Worm (Caenorhabditis elegans) whole organism, early embryonic: ENCODE data around the gene cyp-14A3.

Experiments
- B0310.2 ChIP-seq: sonication (generic microtip); optimal IDR thresholded peaks from 2 replicates; lab custom pipeline; 2016; ENCODE audit warnings: mild to moderate bottlenecking, missing genetic modification characterization, missing compliant biosample characterization
- ceh-36 ChIP-seq: sonication (generic microtip); optimal IDR thresholded peaks from 2 replicates; lab custom pipeline; 2016; ENCODE audit warnings: missing genetic modification characterization, inconsistent platforms, missing compliant biosample characterization
- hmg-4 ChIP-seq: fragments of 200-800 bp; sonication (Bioruptor generic); optimal IDR thresholded peaks from 2 replicates; lab custom pipeline; 2018; ENCODE audit warnings: mild to moderate bottlenecking, missing genetic modification characterization, missing compliant biosample characterization
- sea-1 ChIP-seq: fragments of 200-800 bp; sonication (Bioruptor generic); conservative IDR thresholded peaks from 2 replicates; pipeline ENCODE4 v1.3.6; 2022; ENCODE audit warnings: missing genetic modification characterization, missing compliant biosample characterization
- tbx-37 ChIP-seq: fragments of 200-800 bp; sonication (Bioruptor generic); conservative IDR thresholded peaks from 2 replicates; pipeline ENCODE4 v1.3.6; 2022; ENCODE audit warnings: missing genetic modification reagents, missing genetic modification characterization, missing compliant biosample characterization
- tra-4 ChIP-seq: sonication (generic microtip); optimal IDR thresholded peaks from 2 replicates; lab custom pipeline; 2017; ENCODE audit warnings: missing genetic modification characterization, missing compliant biosample characterization

ce11 chrX:13310763-13311162, 36.8 kb upstream of the cyp-14A3 start:
- TF ChIP-seq sea-1 (GFP tag; lab: Robert Waterston, UW) (no peak), tbx-37 (GFP tag; lab: Robert Waterston, UW) (no peak), hmg-4 (GFP tag; lab: Kevin White, UChicago) (no peak), tra-4 (tag; lab: Kevin White, UChicago) (no peak), ceh-36 (tag; lab: Kevin White, UChicago) (no peak), B0310.2 (no peak)
